Worm (Caenorhabditis elegans) whole organism, L2 larva: ENCODE results near the gene ubc-9.

Experiments
- R02D3.7 ChIP-seq: fragments of 150-350 bp; optimal IDR thresholded peaks from 2 replicates; lab custom pipeline; 2014; ENCODE audit warnings: missing biosample characterization, missing genetic modification characterization
- ama-1 ChIP-seq: fragments of 150-350 bp; optimal IDR thresholded peaks from 2 replicates; lab custom pipeline; 2018; ENCODE audit warnings: inconsistent platforms
- ceh-82 ChIP-seq: fragments of 150-350 bp; optimal IDR thresholded peaks from 2 replicates; lab custom pipeline; 2014; ENCODE audit warnings: missing biosample characterization, missing genetic modification characterization
- elt-1 ChIP-seq: fragments of 150-350 bp; optimal IDR thresholded peaks from 2 replicates; lab custom pipeline; 2014; ENCODE audit warnings: missing biosample characterization, missing genetic modification characterization
- elt-3 ChIP-seq: sonication (generic microtip); optimal IDR thresholded peaks from 2 replicates; lab custom pipeline; 2017; ENCODE audit warnings: missing biosample characterization, missing genetic modification characterization
- lin-13 ChIP-seq: fragments of 150-350 bp; optimal IDR thresholded peaks from 2 replicates; lab custom pipeline; 2014; ENCODE audit warnings: missing biosample characterization, missing genetic modification reagents, missing genetic modification characterization
- lin-39 ChIP-seq: fragments of 150-350 bp; optimal IDR thresholded peaks from 2 replicates; lab custom pipeline; 2014; ENCODE audit warnings: missing biosample characterization, missing genetic modification reagents, missing genetic modification characterization
- nhr-23 ChIP-seq: fragments of 150-350 bp; optimal IDR thresholded peaks from 2 replicates; lab custom pipeline; 2014; ENCODE audit warnings: missing biosample characterization, missing genetic modification reagents, missing genetic modification characterization
- peb-1 ChIP-seq: fragments of 150-350 bp; optimal IDR thresholded peaks from 2 replicates; lab custom pipeline; 2014; ENCODE audit warnings: missing biosample characterization, missing genetic modification characterization
- zag-1 ChIP-seq: fragments of 150-350 bp; optimal IDR thresholded peaks from 2 replicates; lab custom pipeline; 2014; ENCODE audit warnings: missing biosample characterization, missing genetic modification characterization

- TF ChIP-seq ceh-82 (tag; lab: Kevin White, UChicago) (no peak), zag-1 (tag; lab: Kevin White, UChicago) (no peak), ama-1 (lab: Kevin White, UChicago) (no peak), R02D3.7 (tag; lab: Kevin White, UChicago) (no peak), lin-39 (no peak), nhr-23 (tag; lab: Kevin White, UChicago) (no peak), elt-1 (tag; lab: Kevin White, UChicago) (no peak), lin-13 (no peak), elt-3 (tag; lab: Kevin White, UChicago) (no peak), peb-1 (tag; lab: Kevin White, UChicago) (no peak)
Observed at ce11 chrIV:4652962-4653361, 2.1 kb downstream of the ubc-9 start, which contains the start of gene psr-1.
